Fruit fly (Drosophila melanogaster) S2 (cell line): ENCODE results near the gene Bet3.

Experiments used
- CG8478 ChIP-seq: fragments of >200 bp; optimal IDR thresholded peaks from 2 replicates; lab custom pipeline; 2018
- CTCF ChIP-seq, 2 experiments: fragments of >200 bp; optimal IDR thresholded peaks; 2 replicates each; lab custom pipeline; 2018

The Bet3 gene

dm6 chr3L:9462794-9463193 lies 20.7 kb upstream of the Bet3 start:
- no peak for TF ChIP-seq CTCF (optimal IDR thresholded peaks at IDR 0.05; lab: Kevin White, UChicago)
- no peak for TF ChIP-seq CG8478 (lab: Kevin White, UChicago)

- TF ChIP-seq CG8478 (lab: Kevin White, UChicago): no peak
- no peak for TF ChIP-seq CTCF (optimal IDR thresholded peaks at IDR 0.05; lab: Kevin White, UChicago)
Measured at dm6 chr3L:9462247-9462769, 20.2 kb upstream of the Bet3 start.

dm6 chr3L:9461670-9462246 lies 19.7 kb upstream of the Bet3 start:
- TF ChIP-seq CTCF (optimal IDR thresholded peaks at IDR 0.05; lab: Kevin White, UChicago) (no peak), CG8478 (lab: Kevin White, UChicago) (no peak)

dm6 chr3L:9460775-9461491 lies 18.9 kb upstream of the Bet3 start, which contains the start of the genes CG3434 and CG44838:
CG3434 (minus strand) TSS chr3L:9460799.
CG44838 (plus strand) TSS chr3L:9461050.
- peak in 1 of 2 experiments; percentile 20 for TF ChIP-seq CTCF (optimal IDR thresholded peaks at IDR 0.05; lab: Kevin White, UChicago)
- TF ChIP-seq CG8478 (lab: Kevin White, UChicago): no peak

- TF ChIP-seq CG8478 (lab: Kevin White, UChicago) (no peak), CTCF (optimal IDR thresholded peaks at IDR 0.05; lab: Kevin White, UChicago) (no peak)
Measured at dm6 chr3L:9457619-9458092, 15.6 kb upstream of the Bet3 start, which contains the start of gene CG3437. CG3437 (minus strand) TSS chr3L:9457669.

- TF ChIP-seq CG8478 (lab: Kevin White, UChicago) (no peak), CTCF (optimal IDR thresholded peaks at IDR 0.05; lab: Kevin White, UChicago) (no peak)
Measured at dm6 chr3L:9456389-9456788, 14.3 kb upstream of the Bet3 start.

dm6 chr3L:9455819-9456388 lies 13.8 kb upstream of the Bet3 start, which contains the start of the genes phol and CG3552:
phol (minus strand) TSS chr3L:9456281.
CG3552 (plus strand) TSS chr3L:9456318.
- no peak for TF ChIP-seq CG8478 (lab: Kevin White, UChicago)
- TF ChIP-seq CTCF (optimal IDR thresholded peaks at IDR 0.05; lab: Kevin White, UChicago): peak in 1 of 2 experiments; percentile 23

- TF ChIP-seq CTCF (optimal IDR thresholded peaks at IDR 0.05; lab: Kevin White, UChicago): no peak
Measured at dm6 chr3L:9452422-9452821, 10.4 kb upstream of the Bet3 start.

dm6 chr3L:9451522-9452118 lies 9.6 kb upstream of the Bet3 start, which contains the start of the genes CG3448 and ghi:
CG3448 (minus strand) TSS chr3L:9451572.
ghi (plus strand) TSS chr3L:9451876.
- TF ChIP-seq CTCF (optimal IDR thresholded peaks at IDR 0.05; lab: Kevin White, UChicago): no peak
- TF ChIP-seq CG8478 (lab: Kevin White, UChicago): no peak

dm6 chr3L:9447239-9447777 lies 5.2 kb upstream of the Bet3 start:
- no peak for TF ChIP-seq CTCF (optimal IDR thresholded peaks at IDR 0.05; lab: Kevin White, UChicago)
- TF ChIP-seq CG8478 (lab: Kevin White, UChicago): no peak

dm6 chr3L:9446731-9447238 lies 4.7 kb upstream of the Bet3 start, which contains the start of gene CG3529:
CG3529 (plus strand) TSS chr3L:9446864.
- TF ChIP-seq CTCF (optimal IDR thresholded peaks at IDR 0.05; lab: Kevin White, UChicago) (no peak), CG8478 (lab: Kevin White, UChicago) (no peak)

- peak in 1 of 2 experiments; percentile 16 for TF ChIP-seq CTCF (optimal IDR thresholded peaks at IDR 0.05; lab: Kevin White, UChicago)
- TF ChIP-seq CG8478 (lab: Kevin White, UChicago): no peak
Measured at dm6 chr3L:9442625-9443282, 687 bp upstream of the Bet3 start, which contains the start of gene Srg3. Srg3 (plus strand) TSS chr3L:9443232.

- TF ChIP-seq CG8478 (lab: Kevin White, UChicago) (no peak), CTCF (optimal IDR thresholded peaks at IDR 0.05; lab: Kevin White, UChicago) (no peak)
Measured at dm6 chr3L:9438858-9439257, 3.2 kb downstream of the Bet3 start.
